Fruit fly (Drosophila melanogaster) whole organism, larva: ENCODE measurements around the gene CG11409.

ENCODE experiments used
- noc ChIP-seq: fragments of 200-800 bp; sonication (Bioruptor generic); optimal IDR thresholded peaks from 3 replicates; lab custom pipeline; 2019; ENCODE audit warnings: missing biosample characterization, mild to moderate bottlenecking, missing genetic modification characterization, moderate library complexity

CG11409 gene

dm6 chrX:1286868-1287835 is 54.2 kb downstream of the CG11409 start, which contains the start of gene CG32812:
Gene CG32812 (plus strand): TSS chrX:1287290.
- TF ChIP-seq noc (tag; lab: Kevin White, UChicago) = no peak

DNA sequence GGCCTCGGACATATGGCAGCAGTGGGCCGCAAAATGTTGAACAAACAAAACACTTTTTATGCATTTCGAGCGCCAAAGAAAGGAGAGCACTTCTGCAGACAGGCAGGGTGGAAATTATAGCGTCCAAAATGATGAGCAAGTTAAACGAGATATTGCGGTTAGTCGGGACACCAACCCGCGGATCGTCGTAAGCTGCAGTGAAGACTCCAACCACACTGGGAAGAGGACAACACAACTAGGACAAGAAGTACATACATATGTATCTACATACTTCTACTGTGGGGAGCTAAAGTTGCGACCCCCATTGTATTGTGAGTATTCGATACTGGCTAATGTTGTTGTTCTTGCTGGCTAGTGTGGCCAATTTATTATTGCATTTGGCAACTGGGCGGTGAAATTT is 55.3 kb downstream of the CG11409 start:
- TF ChIP-seq noc (tag; lab: Kevin White, UChicago) = no peak

dm6 chrX:1285273-1285672 is 56.1 kb downstream of the CG11409 start:
- TF ChIP-seq noc (tag; lab: Kevin White, UChicago) = no peak

- no peak for TF ChIP-seq noc (tag; lab: Kevin White, UChicago)
Measured at dm6 chrX:1284238-1284637, 57.1 kb downstream of the CG11409 start.

DNA sequence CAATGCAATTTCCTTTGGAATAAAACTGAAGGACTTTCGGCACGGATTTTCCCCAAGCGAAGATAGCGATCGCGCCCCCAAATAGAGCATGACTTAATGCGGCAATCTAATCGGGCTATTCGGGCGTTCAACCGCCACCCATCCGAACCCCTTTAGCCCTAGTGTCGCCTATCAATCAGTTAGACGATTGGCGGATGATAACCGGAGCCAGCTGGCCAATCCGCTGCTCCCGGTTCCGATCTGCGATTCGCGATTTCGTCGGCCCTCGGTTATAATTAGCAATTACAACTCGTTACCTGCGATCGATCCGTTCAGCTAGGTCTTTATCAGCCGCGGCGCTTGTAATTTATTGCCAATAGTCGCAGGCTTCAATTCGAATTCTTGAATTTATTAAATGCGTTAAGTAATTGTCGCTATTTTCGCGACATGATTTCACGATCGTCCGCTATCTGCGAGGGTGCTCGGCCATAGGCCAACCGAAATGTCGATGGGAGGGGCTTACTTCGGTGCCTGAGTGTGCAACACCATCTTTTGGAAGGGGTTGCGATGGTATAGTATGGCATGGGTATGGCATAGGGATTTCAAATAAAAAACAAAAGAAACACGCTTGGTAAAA is 58.3 kb downstream of the CG11409 start:
- no peak for TF ChIP-seq noc (tag; lab: Kevin White, UChicago)

- TF ChIP-seq noc (tag; lab: Kevin White, UChicago) = no peak
Measured at dm6 chrX:1282433-1282832, 59.0 kb downstream of the CG11409 start.
